Fruit fly (Drosophila melanogaster) Kc167 (cell line): ENCODE results near the gene CG42537.

Experiments used
- Myc ChIP-seq: fragments of >200 bp; optimal IDR thresholded peaks from 2 replicates; lab custom pipeline; 2017; ENCODE audit warnings: missing external identifiers
- Sin3A ChIP-seq: fragments of >200 bp; optimal IDR thresholded peaks from 2 replicates; lab custom pipeline; 2018; ENCODE audit warnings: missing external identifiers
- h ChIP-seq: fragments of >200 bp; optimal IDR thresholded peaks from 3 replicates; lab custom pipeline; 2018; ENCODE audit warnings: missing external identifiers
- insv ChIP-seq: fragments of >200 bp; optimal IDR thresholded peaks from 3 replicates; lab custom pipeline; 2018; ENCODE audit warnings: missing external identifiers
- psq ChIP-seq: fragments of >200 bp; optimal IDR thresholded peaks from 2 replicates; lab custom pipeline; 2017; ENCODE audit warnings: missing external identifiers
- ttk ChIP-seq: sonication (Bioruptor generic); optimal IDR thresholded peaks from 2 replicates; lab custom pipeline; 2017; ENCODE audit warnings: missing external identifiers

The CG42537 gene

dm6 chr3R:6380129-6380528 lies 2.5 kb downstream of the CG42537 start, which contains the start of the genes CG1024 and TfIIFalpha:
TSS of gene CG1024 (minus strand) at chr3R:6380328.
TSS of gene TfIIFalpha (plus strand) at chr3R:6380467.
- TF ChIP-seq insv (lab: Kevin White, UChicago): no peak
- TF ChIP-seq psq (lab: Kevin White, UChicago): no peak
- no peak for TF ChIP-seq Myc (lab: Kevin White, UChicago)
- TF ChIP-seq h (lab: Kevin White, UChicago): no peak
- no peak for TF ChIP-seq Sin3A (lab: Kevin White, UChicago)
- TF ChIP-seq ttk (lab: Kevin White, UChicago): no peak

- TF ChIP-seq Myc (lab: Kevin White, UChicago): no peak
- TF ChIP-seq ttk (lab: Kevin White, UChicago): no peak
- no peak for TF ChIP-seq Sin3A (lab: Kevin White, UChicago)
- TF ChIP-seq h (lab: Kevin White, UChicago): no peak
- TF ChIP-seq psq (lab: Kevin White, UChicago): no peak
- no peak for TF ChIP-seq insv (lab: Kevin White, UChicago)
Observed at dm6 chr3R:6381784-6382183, 4.2 kb downstream of the CG42537 start.

DNA sequence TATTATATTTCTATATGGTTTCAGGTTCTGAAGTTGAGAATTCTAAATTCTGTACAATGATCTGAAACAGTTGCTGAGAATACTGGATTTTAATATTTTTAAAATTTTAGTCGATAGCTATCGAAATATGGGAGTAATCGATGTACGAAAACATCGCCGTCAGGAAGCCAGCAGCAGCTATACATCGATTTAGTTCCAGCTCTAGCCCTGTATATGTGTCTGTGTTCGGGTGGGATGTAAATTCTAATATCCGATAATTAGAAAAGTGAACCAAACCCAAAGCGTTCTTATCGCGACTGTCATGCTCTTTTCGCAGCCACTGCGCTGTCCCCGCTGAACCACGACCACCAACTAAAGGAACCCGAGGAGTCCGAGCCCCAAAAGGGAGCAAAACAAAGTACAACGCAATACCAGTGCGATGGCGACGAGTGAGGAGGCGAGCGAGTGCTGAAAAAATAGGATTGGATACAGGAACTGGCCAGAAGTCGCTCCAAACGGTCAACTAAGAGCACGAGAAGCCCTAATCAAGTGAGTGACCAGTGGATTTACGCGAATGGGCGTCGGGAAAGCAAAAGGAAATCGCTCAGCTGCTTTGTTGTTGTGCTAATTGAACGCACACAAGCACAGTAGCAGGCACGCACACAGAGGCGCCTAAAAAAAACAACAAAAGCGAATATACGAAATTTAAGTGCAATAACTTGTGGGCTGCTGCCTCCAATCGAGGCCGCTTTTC lies 5.3 kb downstream of the CG42537 start, which contains the start of gene gzl:
gzl (plus strand) TSS at position 182 of the 733 bp plus-strand sequence.
- TF ChIP-seq Myc (lab: Kevin White, UChicago): no peak

- TF ChIP-seq ttk (lab: Kevin White, UChicago) (no peak), psq (lab: Kevin White, UChicago) (no peak), Myc (lab: Kevin White, UChicago) (no peak), insv (lab: Kevin White, UChicago) (no peak), Sin3A (lab: Kevin White, UChicago) (no peak), h (lab: Kevin White, UChicago) (no peak)
Observed at dm6 chr3R:6383466-6383769, 5.8 kb downstream of the CG42537 start.

DNA sequence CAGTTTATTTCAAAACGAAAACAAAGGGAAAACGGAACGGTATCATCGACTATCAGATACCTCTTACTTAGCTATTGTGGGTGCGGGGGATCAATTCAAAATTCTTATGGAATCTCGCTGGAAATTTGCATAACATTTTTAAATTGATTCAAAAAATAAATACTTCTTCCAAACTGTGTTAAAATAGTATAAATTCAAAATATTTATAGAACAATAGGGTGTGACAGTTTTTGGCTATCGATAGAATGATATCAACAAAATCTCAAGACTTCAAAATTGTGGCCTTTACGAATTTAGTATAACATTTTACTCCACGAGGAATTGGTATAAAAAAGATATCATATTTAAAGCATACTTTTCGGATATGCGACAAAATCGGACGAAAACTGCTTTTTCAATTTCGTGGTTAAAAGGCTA lies 10.8 kb downstream of the CG42537 start:
- no peak for TF ChIP-seq psq (lab: Kevin White, UChicago)
- no peak for TF ChIP-seq h (lab: Kevin White, UChicago)
- TF ChIP-seq Sin3A (lab: Kevin White, UChicago): no peak
- no peak for TF ChIP-seq Myc (lab: Kevin White, UChicago)
- TF ChIP-seq insv (lab: Kevin White, UChicago): no peak
- TF ChIP-seq ttk (lab: Kevin White, UChicago): no peak

DNA sequence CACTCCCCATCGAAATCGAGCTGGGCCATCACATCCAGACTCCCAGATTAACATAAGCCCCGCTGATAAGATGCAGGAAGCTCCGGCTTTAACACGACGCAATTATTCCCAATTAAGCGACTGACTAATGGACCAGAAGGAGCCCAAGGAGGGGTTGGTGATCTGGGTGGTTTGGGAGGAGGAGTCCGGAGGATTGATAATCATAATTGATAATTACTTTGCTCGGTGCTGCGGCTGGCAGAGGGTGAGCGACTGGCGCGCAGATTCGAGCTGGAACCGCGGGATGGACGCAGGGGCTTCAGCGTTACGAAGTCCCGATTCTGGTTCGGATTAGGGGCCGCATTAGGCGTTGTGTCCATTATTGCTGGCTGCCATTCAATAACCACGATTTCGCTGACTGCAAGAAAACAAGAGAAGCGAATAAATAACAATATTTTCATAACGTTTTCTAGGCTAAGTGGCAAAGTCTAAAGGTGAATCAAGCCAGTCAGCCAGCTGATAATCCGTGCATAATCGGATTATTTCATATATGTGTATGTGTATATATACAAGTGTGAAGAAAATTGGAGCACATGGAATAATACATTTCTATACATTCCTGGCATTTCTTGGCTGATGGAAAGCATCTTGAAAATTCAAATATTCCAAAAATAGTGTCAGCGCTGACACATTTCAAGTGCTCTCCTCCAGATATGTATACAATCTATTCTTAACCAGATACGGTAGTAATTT lies 16.1 kb downstream of the CG42537 start:
- TF ChIP-seq Sin3A (lab: Kevin White, UChicago) (no peak), psq (lab: Kevin White, UChicago) (no peak), h (lab: Kevin White, UChicago) (no peak), insv (lab: Kevin White, UChicago) (no peak), ttk (lab: Kevin White, UChicago) (no peak), Myc (lab: Kevin White, UChicago) (no peak)

DNA sequence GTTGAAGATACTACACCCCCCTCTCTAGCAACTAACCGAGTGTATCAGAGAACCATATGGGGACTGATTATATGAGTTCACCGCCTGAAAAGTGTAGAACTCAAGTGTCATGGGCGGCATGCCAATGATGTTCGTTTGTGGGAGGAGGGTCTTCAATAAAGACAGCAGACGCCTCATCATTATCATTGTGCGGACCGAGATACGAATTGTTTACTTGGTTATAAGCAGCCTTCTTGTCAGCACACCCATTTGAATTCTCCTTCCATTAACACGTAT lies 16.6 kb downstream of the CG42537 start:
- no peak for TF ChIP-seq Myc (lab: Kevin White, UChicago)
- no peak for TF ChIP-seq ttk (lab: Kevin White, UChicago)
- TF ChIP-seq psq (lab: Kevin White, UChicago): no peak
- no peak for TF ChIP-seq Sin3A (lab: Kevin White, UChicago)
- TF ChIP-seq h (lab: Kevin White, UChicago): no peak
- TF ChIP-seq insv (lab: Kevin White, UChicago): no peak

DNA sequence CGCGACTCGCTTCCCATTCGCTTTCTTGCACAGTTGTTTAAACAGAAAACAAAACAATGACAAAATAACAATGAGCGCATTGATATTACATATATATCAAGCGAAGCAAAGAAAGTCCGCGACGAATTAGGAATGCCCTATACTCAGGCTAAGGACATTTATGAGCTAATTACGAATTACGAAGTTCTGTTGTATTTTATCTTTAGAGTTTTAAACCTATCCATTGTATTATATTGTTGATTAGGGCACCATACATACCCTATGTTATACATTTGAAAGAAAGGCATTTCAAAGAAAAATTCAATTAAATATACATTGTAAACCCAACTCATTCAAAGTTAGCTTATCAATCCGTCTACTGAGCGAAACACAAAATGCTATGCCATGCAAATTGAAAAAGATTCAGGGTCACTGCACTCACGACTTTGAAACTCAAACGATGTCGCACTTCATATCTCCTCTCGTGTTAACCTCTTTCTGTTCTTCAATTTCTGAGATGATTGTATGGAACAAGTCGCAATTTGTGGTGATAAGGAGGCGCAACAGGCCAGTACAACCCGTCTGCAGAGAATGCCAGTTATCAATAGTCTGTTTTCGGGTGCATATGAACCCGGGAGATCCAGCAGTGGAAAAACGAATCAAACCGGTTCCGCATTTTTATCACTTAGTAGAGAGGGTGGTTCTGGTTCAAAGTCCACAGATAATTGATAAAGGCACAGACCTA lies 18.1 kb downstream of the CG42537 start:
- TF ChIP-seq h (lab: Kevin White, UChicago): no peak
- no peak for TF ChIP-seq psq (lab: Kevin White, UChicago)
- TF ChIP-seq insv (lab: Kevin White, UChicago): no peak
- no peak for TF ChIP-seq Sin3A (lab: Kevin White, UChicago)
- TF ChIP-seq ttk (lab: Kevin White, UChicago): no peak
- no peak for TF ChIP-seq Myc (lab: Kevin White, UChicago)

- TF ChIP-seq Myc (lab: Kevin White, UChicago) (no peak), psq (lab: Kevin White, UChicago) (no peak), insv (lab: Kevin White, UChicago) (no peak), h (lab: Kevin White, UChicago) (no peak), ttk (lab: Kevin White, UChicago) (no peak), Sin3A (lab: Kevin White, UChicago) (no peak)
Observed at dm6 chr3R:6396613-6397012, 19.0 kb downstream of the CG42537 start.

DNA sequence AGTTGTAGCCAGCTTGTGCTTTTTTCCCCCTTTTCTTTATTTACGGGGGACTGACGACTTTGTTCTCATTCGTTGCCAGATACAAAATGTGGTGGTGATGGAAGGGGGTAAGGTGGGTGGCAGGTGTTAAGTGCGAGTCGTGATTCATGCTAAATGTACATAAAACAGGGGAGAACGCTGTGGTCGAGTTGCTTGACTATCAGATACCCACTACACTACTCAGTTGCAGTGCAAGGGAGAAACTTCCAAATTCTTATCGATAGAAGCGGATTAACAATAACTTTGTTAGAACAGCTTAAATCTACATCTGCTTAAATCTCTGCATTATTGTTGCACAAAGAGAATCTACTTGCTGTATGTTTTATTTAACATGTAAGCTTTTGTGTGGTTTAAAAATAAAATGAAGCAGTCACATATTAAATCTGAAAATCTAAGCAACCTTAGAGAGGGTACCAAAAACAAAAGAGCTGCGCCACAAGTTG lies 20.1 kb downstream of the CG42537 start:
- TF ChIP-seq Sin3A (lab: Kevin White, UChicago): no peak
- no peak for TF ChIP-seq ttk (lab: Kevin White, UChicago)
- TF ChIP-seq insv (lab: Kevin White, UChicago): no peak
- no peak for TF ChIP-seq h (lab: Kevin White, UChicago)
- no peak for TF ChIP-seq psq (lab: Kevin White, UChicago)
- no peak for TF ChIP-seq Myc (lab: Kevin White, UChicago)

DNA sequence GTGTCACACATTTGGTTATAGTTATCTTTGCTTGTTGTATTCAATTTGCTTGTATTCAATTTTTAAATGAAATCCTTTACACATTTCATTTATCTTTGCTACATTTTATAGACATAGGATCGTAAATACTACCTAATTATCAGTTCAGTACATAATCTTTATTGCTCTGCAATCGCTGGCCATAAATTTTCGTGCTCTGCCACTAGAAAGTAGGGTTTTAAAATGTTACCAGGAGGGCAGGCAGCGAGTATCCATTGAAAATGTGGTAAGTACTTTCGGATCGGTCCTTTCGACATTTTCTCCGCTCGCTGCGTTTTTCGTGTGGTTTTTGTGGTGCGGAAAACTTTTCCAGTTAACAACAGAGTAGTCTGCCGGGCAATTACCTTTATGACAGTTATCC lies 21.7 kb downstream of the CG42537 start:
- TF ChIP-seq ttk (lab: Kevin White, UChicago): no peak
- TF ChIP-seq insv (lab: Kevin White, UChicago): no peak
- no peak for TF ChIP-seq Myc (lab: Kevin White, UChicago)
- TF ChIP-seq psq (lab: Kevin White, UChicago): no peak
- TF ChIP-seq Sin3A (lab: Kevin White, UChicago): no peak
- TF ChIP-seq h (lab: Kevin White, UChicago): no peak
